Worm (Caenorhabditis elegans): ENCODE data around the gene nex-1.

Gene nex-1

ce11 chrIII:5234312-5234711 is 8.9 kb downstream of the nex-1 start, which contains the start of gene mrps-26:
TSS of gene mrps-26 (plus strand) at chrIII:5234612.
- TF ChIP-seq sdz-12 (GFP tag; optimal IDR thresholded peaks at IDR 0.05) (no peak), php-3 (GFP tag; IDR thresholded peaks at IDR 0.05) (no peak), F49E8.2 (tag; optimal IDR thresholded peaks at IDR 0.05; ENCODE audit: borderline replicate concordance) (no peak), nhr-42 (GFP tag; IDR thresholded peaks at IDR 0.05) (no peak), ceh-82 (tag; optimal IDR thresholded peaks at IDR 0.05) (no peak), lim-7 (GFP tag; IDR thresholded peaks at IDR 0.05) (no peak), vab-7 (GFP tag; IDR thresholded peaks at IDR 0.05) (no peak), hlh-11 (tag; optimal IDR thresholded peaks at IDR 0.05) (no peak), F26F4.8 (GFP tag; conservative IDR thresholded peaks at IDR 0.05) (no peak), pqm-1 (tag; optimal IDR thresholded peaks at IDR 0.05) (no peak), F10B5.3 (tag; optimal IDR thresholded peaks at IDR 0.05) (no peak), gei-8 (GFP tag; optimal IDR thresholded peaks at IDR 0.05) (no peak), ztf-11 (tag; optimal IDR thresholded peaks at IDR 0.05) (no peak), Y75B8A.6 (GFP tag; IDR thresholded peaks at IDR 0.05) (no peak), lin-13 (GFP tag; optimal IDR thresholded peaks at IDR 0.05) (no peak), fos-1 (tag; optimal IDR thresholded peaks at IDR 0.05) (no peak)

- TF ChIP-seq nhr-28 (tag; optimal IDR thresholded peaks at IDR 0.05): peak; percentile 79
- no peak for TF ChIP-seq unc-62 (GFP tag; optimal IDR thresholded peaks at IDR 0.05 in 1 of 2)
- no peak for TF ChIP-seq unc-62 (tag; optimal IDR thresholded peaks at IDR 0.05)
These were observed 10.7 kb downstream of the nex-1 start, which contains the start of gene prx-10 for ce11 chrIII:5236104-5236503. TSS of gene prx-10 (plus strand) at chrIII:5236404.

ce11 chrIII:5241854-5242253 is 16.4 kb downstream of the nex-1 start:
- no peak for TF ChIP-seq snpc-4 (tag; optimal IDR thresholded peaks at IDR 0.05)
- TF ChIP-seq dmd-6 (GFP tag; IDR thresholded peaks at IDR 0.05): no peak
- TF ChIP-seq ama-1 (optimal IDR thresholded peaks at IDR 0.05): no peak
- TF ChIP-seq T20F7.1 (GFP tag; optimal IDR thresholded peaks at IDR 0.05): no peak
- TF ChIP-seq nhr-77 (tag; optimal IDR thresholded peaks at IDR 0.05): no peak
- TF ChIP-seq ctbp-1 (GFP tag; IDR thresholded peaks at IDR 0.05): no peak
- TF ChIP-seq F44E2.7 (GFP tag; IDR thresholded peaks at IDR 0.05): no peak
- TF ChIP-seq egl-27 (tag; optimal IDR thresholded peaks at IDR 0.05): no peak
- TF ChIP-seq nhr-42 (GFP tag; IDR thresholded peaks at IDR 0.05): no peak
- no peak for TF ChIP-seq lin-29 (GFP tag; IDR thresholded peaks at IDR 0.05)

- TF ChIP-seq pha-4 (GFP tag; IDR thresholded peaks at IDR 0.05) (no peak), pha-4 (tag; optimal IDR thresholded peaks at IDR 0.05) (no peak), unc-62 (GFP tag; optimal IDR thresholded peaks at IDR 0.05 in 1 of 2) (peak in 1 of 2 experiments; percentile 58), unc-62 (tag; optimal IDR thresholded peaks at IDR 0.05) (no peak)
These were observed 19.1 kb downstream of the nex-1 start, which contains the start of gene cnd-1 for ce11 chrIII:5244539-5244938. TSS of gene cnd-1 (minus strand) at chrIII:5244639.

- TF ChIP-seq vab-7 (GFP tag; IDR thresholded peaks at IDR 0.05) (no peak), T20F7.1 (GFP tag; optimal IDR thresholded peaks at IDR 0.05) (no peak)
These were observed 19.6 kb downstream of the nex-1 start for ce11 chrIII:5245067-5245466.

- TF ChIP-seq F26F4.8 (GFP tag; conservative IDR thresholded peaks at IDR 0.05) (no peak), D1046.2 (GFP tag; IDR thresholded peaks at IDR 0.05) (no peak), F49E8.2 (tag; optimal IDR thresholded peaks at IDR 0.05; ENCODE audit: borderline replicate concordance) (no peak), aha-1 (tag) (no peak), unc-62 (GFP tag; optimal IDR thresholded peaks at IDR 0.05 in 1 of 2) (peak in 1 of 2 experiments; percentile 8), unc-62 (tag; optimal IDR thresholded peaks at IDR 0.05) (no peak), F44E2.7 (GFP tag; IDR thresholded peaks at IDR 0.05) (no peak), lin-13 (GFP tag; optimal IDR thresholded peaks at IDR 0.05) (no peak), Y105C5A.15 (GFP tag; IDR thresholded peaks at IDR 0.05) (no peak)
These were observed 23.3 kb downstream of the nex-1 start for ce11 chrIII:5248706-5249105.

All from whole organism, L4 larva.